Worm (Caenorhabditis elegans): ENCODE measurements around the gene C16D9.8.

C16D9.8 gene

ce11 chrV:8271395-8271794, 8.0 kb upstream of the C16D9.8 start:
- peak in 1 of 2 experiments; percentile 94 for TF ChIP-seq unc-62 (GFP tag; optimal IDR thresholded peaks at IDR 0.05 in 1 of 2)
- TF ChIP-seq unc-62 (tag; optimal IDR thresholded peaks at IDR 0.05) = no peak
- TF ChIP-seq pqm-1 (tag; optimal IDR thresholded peaks at IDR 0.05) = no peak
- TF ChIP-seq tra-1 (GFP tag; IDR thresholded peaks at IDR 0.05) = no peak
- TF ChIP-seq zag-1 (tag; optimal IDR thresholded peaks at IDR 0.05) = no peak
- no peak for TF ChIP-seq set-16 (GFP tag; IDR thresholded peaks at IDR 0.05)

ce11 chrV:8269878-8270277, 6.5 kb upstream of the C16D9.8 start:
- no peak for TF ChIP-seq nhr-25 (tag; optimal IDR thresholded peaks at IDR 0.05; ENCODE audit: borderline replicate concordance, insufficient read depth)
- TF ChIP-seq ztf-7 (tag; optimal IDR thresholded peaks at IDR 0.05) = no peak
- TF ChIP-seq Y48G9A.11 (GFP tag; IDR thresholded peaks at IDR 0.05) = no peak
- peak; percentile 50; the same call in 1 of the 2 replicates for TF ChIP-seq php-3 (GFP tag; IDR thresholded peaks at IDR 0.05)
- no peak for TF ChIP-seq mep-1 (tag; optimal IDR thresholded peaks at IDR 0.05)
- TF ChIP-seq madf-5 (GFP tag; IDR thresholded peaks at IDR 0.05) = no peak
- no peak for TF ChIP-seq zag-1 (tag; optimal IDR thresholded peaks at IDR 0.05)
- no peak for TF ChIP-seq set-16 (GFP tag; IDR thresholded peaks at IDR 0.05)
- TF ChIP-seq nhr-102 (tag; optimal IDR thresholded peaks at IDR 0.05) = peak; percentile 53
- TF ChIP-seq dpl-1 (GFP tag; optimal IDR thresholded peaks at IDR 0.05) = no peak
- TF ChIP-seq lim-7 (GFP tag; IDR thresholded peaks at IDR 0.05) = no peak
- TF ChIP-seq hmg-1.1 (GFP tag; IDR thresholded peaks at IDR 0.05) = no peak
- no peak for TF ChIP-seq zfp-2 (tag; optimal IDR thresholded peaks at IDR 0.05)
- TF ChIP-seq F10B5.3 (tag; optimal IDR thresholded peaks at IDR 0.05) = no peak
- no peak for TF ChIP-seq nhr-6 (tag; optimal IDR thresholded peaks at IDR 0.05)
- no peak for TF ChIP-seq D1046.2 (GFP tag; IDR thresholded peaks at IDR 0.05)
- peak; percentile 75 for TF ChIP-seq hlh-11 (tag; optimal IDR thresholded peaks at IDR 0.05)
- no peak for TF ChIP-seq jun-1 (tag; optimal IDR thresholded peaks at IDR 0.05)
- TF ChIP-seq ceh-28 (tag; optimal IDR thresholded peaks at IDR 0.05) = no peak
- TF ChIP-seq mes-2 (tag; optimal IDR thresholded peaks at IDR 0.05; ENCODE audit: poor library complexity, severe bottlenecking) = no peak
- TF ChIP-seq aha-1 (tag) = no peak
- TF ChIP-seq T26A8.4 (GFP tag; IDR thresholded peaks at IDR 0.05) = no peak
- TF ChIP-seq fos-1 (tag; optimal IDR thresholded peaks at IDR 0.05) = no peak
- peak; percentile 84 for TF ChIP-seq lin-1 (GFP tag; IDR thresholded peaks at IDR 0.05)
- TF ChIP-seq ama-1 (optimal IDR thresholded peaks at IDR 0.05) = no peak
- no peak for TF ChIP-seq nhr-237 (tag; optimal IDR thresholded peaks at IDR 0.05)
- TF ChIP-seq cey-2 (tag; optimal IDR thresholded peaks at IDR 0.05; ENCODE audit: borderline replicate concordance, insufficient read depth) = no peak
- TF ChIP-seq saeg-2 (GFP tag; IDR thresholded peaks at IDR 0.05) = no peak
- TF ChIP-seq hlh-30 (tag; optimal IDR thresholded peaks at IDR 0.05; ENCODE audit: insufficient read depth) = peak; percentile 47
- no peak for TF ChIP-seq lin-13 (GFP tag; optimal IDR thresholded peaks at IDR 0.05)
- peak in 1 of 2 experiments; percentile 53 for TF ChIP-seq daf-16 (GFP tag; optimal IDR thresholded peaks at IDR 0.05)
- peak; percentile 82 for TF ChIP-seq daf-16 (tag; optimal IDR thresholded peaks at IDR 0.05)
- peak; percentile 73 for TF ChIP-seq nhr-48 (tag; optimal IDR thresholded peaks at IDR 0.05)
- TF ChIP-seq mdt-29 (GFP tag; IDR thresholded peaks at IDR 0.05) = no peak
- TF ChIP-seq skn-1 (tag; optimal IDR thresholded peaks at IDR 0.05) = no peak
- no peak for TF ChIP-seq snpc-1.2 (GFP tag; IDR thresholded peaks at IDR 0.05)
- no peak for TF ChIP-seq ZK546.5 (tag; optimal IDR thresholded peaks at IDR 0.05)
- no peak for TF ChIP-seq sdz-12 (GFP tag; optimal IDR thresholded peaks at IDR 0.05)
- TF ChIP-seq hif-1 (tag; optimal IDR thresholded peaks at IDR 0.05) = peak in 1 of 2 experiments; percentile 19
- no peak for TF ChIP-seq zip-2 (tag; optimal IDR thresholded peaks at IDR 0.05)
- no peak for TF ChIP-seq F49E8.2 (tag; optimal IDR thresholded peaks at IDR 0.05; ENCODE audit: borderline replicate concordance)
- no peak for TF ChIP-seq T20F7.1 (GFP tag; optimal IDR thresholded peaks at IDR 0.05)
- TF ChIP-seq Y105C5A.15 (GFP tag; IDR thresholded peaks at IDR 0.05) = no peak
- TF ChIP-seq mdl-1 (tag; optimal IDR thresholded peaks at IDR 0.05) = no peak
- TF ChIP-seq F37D6.2 (tag; optimal IDR thresholded peaks at IDR 0.05) = no peak
- TF ChIP-seq dve-1 (tag; optimal IDR thresholded peaks at IDR 0.05; ENCODE audit: insufficient read depth) = peak; percentile 87

Measured in whole organism, L4 larva.